Worm (Caenorhabditis elegans) whole organism, L1 larva: ENCODE measurements around the gene npp-15.

Source experiments
- C16A3.4 ChIP-seq: fragments of 150-350 bp; optimal IDR thresholded peaks from 2 replicates; lab custom pipeline; 2014; ENCODE audit warnings: missing biosample characterization, missing genetic modification characterization
- dpl-1 ChIP-seq, 3 experiments: fragments of 150-350 bp in 2 of 3; sonication (generic microtip) in 1 of 3; optimal IDR thresholded peaks; 2 replicates each; lab custom pipeline; 2014 to 2017; ENCODE audit warnings: missing biosample characterization in 3 of 3, missing genetic modification characterization in 3 of 3, missing genetic modification reagents in 3 of 3
- nhr-76 ChIP-seq: sonication (generic microtip); optimal IDR thresholded peaks from 2 replicates; lab custom pipeline; 2017; ENCODE audit warnings: missing biosample characterization, missing genetic modification characterization

DNA sequence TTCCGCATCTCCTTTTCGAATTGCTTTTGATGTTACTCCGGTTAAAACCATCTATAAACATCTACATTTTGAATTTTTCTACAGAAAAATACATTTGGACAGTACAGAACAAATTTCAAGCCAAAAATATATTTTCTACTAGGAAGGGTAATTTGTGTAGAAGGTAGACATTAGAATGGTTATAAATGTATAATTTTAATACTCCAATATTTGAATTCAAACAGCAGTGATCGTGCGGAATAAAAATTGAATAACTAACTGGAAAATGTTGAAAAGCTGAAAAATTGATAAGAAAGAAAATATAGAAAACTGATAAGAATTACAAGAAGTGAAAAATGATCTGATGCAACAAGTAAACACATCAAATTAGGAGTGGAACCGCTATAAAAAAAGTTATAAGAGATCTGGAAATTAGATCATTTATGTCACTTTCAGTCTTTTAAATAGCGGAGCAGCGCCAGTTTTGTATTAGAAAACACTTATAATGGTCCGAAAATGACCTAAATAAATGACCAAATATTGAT, 18.2 kb downstream of the npp-15 start, which contains the start of gene gsto-1:
- TF ChIP-seq nhr-76 (tag; lab: Kevin White, UChicago) = no peak
- no peak for TF ChIP-seq C16A3.4 (tag; lab: Kevin White, UChicago)
- TF ChIP-seq dpl-1 (GFP tag; optimal IDR thresholded peaks at IDR 0.05; lab: Kevin White, UChicago) = no peak
